Worm (Caenorhabditis elegans): ENCODE measurements around the gene D2024.1.
"Not testable (repeated sequence)": the region's sequence is repeated elsewhere in the genome, so short reads cannot be mapped to it uniquely, and the experiment has no call there.

D2024.1 gene

DNA sequence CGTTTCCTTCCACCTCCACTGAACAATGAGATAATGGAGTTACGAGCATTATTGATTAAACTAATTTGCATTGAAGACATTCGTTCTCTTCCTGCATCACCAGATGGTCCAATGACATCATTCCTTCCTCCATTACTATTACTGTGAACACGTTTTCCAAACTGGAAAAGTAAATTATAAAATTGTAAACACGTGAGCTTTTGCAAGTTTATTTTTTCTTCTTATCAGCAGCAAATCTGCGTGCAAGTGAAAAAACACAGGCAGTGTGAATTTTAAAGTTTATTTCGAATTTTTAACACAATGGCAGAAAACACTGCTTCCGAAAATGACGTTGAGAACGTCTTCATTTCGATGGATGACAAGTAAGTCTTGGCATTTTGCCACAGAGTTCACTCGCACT, at the start of gene D2024.1:
TSS of gene D2024.1 (plus strand) at position 301 of the 400 bp plus-strand sequence.
- TF ChIP-seq him-1, dao-5, W03F9.2 (tag; optimal IDR thresholded peaks at IDR 0.05): not testable (repeated sequence)

DNA sequence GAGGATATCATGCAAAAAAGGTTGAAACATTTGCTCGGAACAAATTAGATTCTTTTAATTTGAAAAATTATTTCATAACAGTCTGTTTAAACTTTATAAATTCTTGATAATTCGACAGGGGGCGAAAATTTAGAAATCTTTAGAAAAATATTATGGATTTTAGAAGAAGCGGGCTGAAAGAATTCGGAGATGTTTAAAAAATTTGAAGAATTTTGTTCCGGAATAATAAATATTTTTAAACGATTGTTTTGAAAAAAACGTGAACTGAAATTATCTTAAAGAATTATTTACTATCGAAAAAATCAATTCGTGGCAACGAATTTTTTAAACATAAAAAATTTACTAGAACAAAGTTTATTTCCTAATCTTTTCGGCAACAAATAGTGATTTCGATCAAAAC, 43.6 kb upstream of the D2024.1 start, which contains the start of gene R13A1.3:
TSS of gene R13A1.3 (plus strand) at position 301 of the 400 bp plus-strand sequence.
- no peak for TF ChIP-seq W03F9.2 (tag; optimal IDR thresholded peaks at IDR 0.05)
- no peak for TF ChIP-seq dao-5 (tag; optimal IDR thresholded peaks at IDR 0.05)
- TF ChIP-seq him-1 (tag; optimal IDR thresholded peaks at IDR 0.05) = no peak

DNA sequence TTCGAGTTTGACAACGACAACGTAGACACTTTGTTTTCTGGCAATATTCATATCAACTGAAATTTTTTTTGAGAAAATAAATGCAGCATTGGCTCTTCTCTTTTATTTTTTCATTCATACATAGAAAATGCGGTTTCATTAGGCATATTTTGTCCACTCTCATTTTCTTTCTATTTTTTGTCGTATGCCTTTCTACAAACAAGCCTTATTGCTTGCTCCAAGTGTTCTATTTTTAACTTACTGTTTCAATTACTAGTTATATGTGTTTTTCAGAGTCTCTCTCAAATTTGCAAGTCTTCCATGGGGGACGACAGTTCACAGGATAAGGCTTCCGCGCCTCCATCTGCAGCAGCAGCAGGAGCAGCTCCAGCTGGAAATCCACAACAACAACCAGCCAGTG, 41.4 kb upstream of the D2024.1 start, which contains the start of gene kcc-1:
TSS of gene kcc-1 (plus strand) at position 301 of the 400 bp plus-strand sequence.
- TF ChIP-seq dao-5 (tag; optimal IDR thresholded peaks at IDR 0.05) (no peak), him-1 (tag; optimal IDR thresholded peaks at IDR 0.05) (no peak), W03F9.2 (tag; optimal IDR thresholded peaks at IDR 0.05) (no peak)

DNA sequence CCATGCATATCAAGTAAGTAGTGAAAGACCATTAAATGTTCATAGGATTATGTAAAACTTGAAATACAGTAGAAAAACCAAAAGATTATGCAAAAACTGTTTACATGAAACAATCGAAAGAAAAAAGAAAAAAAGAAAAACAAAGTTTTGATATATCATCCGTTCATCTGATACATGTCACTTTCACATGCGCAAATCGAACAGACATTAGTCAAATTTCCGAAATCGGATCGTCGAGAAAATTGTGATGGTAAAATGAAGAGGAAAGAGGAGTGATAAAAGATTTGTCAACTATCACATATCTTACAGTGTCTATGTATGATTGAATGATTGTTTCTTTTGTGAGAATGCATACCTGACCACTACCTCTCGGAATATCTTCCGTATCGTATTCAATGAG, 38.4 kb upstream of the D2024.1 start:
- TF ChIP-seq W03F9.2 (tag; optimal IDR thresholded peaks at IDR 0.05) (no peak), him-1 (tag; optimal IDR thresholded peaks at IDR 0.05) (no peak), dao-5 (tag; optimal IDR thresholded peaks at IDR 0.05) (no peak)

DNA sequence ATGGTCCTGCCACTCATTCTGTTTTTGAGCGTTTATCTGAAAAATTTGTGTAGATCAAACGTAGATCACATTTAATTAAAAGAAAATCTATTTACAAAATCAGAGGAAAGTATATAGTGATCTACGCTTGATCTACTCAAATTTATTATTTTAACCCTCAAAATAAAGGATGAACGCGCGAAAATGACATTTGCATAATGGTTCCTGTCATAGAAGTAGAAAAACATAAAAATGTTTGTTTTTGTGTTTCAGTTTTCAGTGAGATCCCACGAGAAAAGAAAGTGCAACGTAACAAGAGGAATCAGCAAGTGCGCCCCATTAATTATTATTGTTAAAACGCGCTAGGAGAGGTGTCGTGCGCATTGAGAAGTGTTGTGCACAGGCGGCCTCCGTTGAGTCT, 36.0 kb upstream of the D2024.1 start:
- no peak for TF ChIP-seq W03F9.2 (tag; optimal IDR thresholded peaks at IDR 0.05)
- TF ChIP-seq dao-5 (tag; optimal IDR thresholded peaks at IDR 0.05) = no peak
- no peak for TF ChIP-seq him-1 (tag; optimal IDR thresholded peaks at IDR 0.05)

DNA sequence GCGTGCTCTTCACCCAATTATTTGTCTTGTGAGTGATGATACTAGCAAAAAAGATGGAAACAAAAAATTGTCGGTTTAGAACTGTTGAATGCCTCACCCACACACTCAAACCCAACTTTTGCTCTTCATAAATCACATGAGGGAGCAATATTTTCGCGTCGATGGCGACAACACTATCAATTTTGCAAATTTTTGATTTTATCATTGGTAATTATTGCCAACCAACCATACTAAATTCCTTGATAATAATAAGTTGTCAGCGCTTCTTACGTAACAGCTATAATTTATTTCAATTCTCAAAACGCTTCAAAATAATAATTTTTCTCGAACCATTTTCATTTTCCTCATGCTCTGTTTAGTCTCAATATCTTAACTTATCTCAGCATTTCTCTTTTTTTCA, 34.6 kb upstream of the D2024.1 start:
- TF ChIP-seq dao-5 (tag; optimal IDR thresholded peaks at IDR 0.05) (no peak), him-1 (tag; optimal IDR thresholded peaks at IDR 0.05) (no peak), W03F9.2 (tag; optimal IDR thresholded peaks at IDR 0.05) (no peak)

DNA sequence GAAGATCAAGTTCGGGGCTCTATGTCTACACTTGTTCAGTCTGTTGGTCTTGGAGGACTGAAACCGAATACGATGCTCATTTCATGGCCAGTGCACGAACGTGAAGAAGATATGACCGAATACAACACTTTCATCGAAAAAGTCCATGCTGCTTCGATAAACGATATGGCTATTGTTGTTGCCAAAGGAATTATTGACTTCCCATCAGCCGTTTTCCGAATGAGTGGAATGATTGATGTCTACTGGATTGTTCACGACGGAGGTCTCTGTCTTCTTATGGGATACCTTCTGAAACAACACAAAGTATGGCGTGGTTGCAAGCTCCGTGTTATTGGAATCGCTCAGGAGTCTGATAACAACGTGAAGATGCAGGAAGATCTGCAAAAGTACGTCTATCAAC, 31.1 kb upstream of the D2024.1 start:
- no peak for TF ChIP-seq dao-5 (tag; optimal IDR thresholded peaks at IDR 0.05)

DNA sequence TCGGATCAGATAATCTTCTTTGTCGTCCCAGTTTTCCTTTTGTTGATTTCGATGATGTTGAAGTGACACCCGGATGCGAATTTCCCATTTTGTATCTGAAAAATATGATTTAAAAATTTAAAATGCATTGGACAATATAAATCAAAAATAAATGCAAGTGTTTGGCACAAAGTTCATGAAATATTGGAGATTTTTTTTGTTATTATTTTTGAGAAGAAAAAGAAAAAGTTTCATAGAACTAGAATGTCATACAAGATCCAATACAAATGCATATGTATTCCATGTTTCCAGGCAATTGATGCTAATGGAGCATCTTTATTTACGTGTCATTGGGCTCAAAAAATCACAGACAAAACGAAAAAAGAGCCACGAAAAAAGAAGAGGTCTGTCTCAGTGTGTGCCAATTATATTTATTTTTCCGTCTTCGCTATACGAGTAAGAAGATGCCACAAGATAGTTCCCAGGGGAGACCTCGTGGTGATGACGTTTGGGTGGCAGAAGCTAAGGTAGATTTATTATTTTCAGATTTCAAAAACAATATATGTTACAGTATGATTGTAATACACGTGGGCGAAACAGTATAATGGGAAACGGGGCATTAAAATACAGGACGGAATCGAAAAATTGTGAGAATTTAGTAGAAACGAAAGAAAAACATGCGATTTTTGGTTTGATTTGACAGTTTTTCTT, 27.8 kb upstream of the D2024.1 start, which contains the start of the genes glb-23 and R13A1.1:
TSS of gene glb-23 (minus strand) at position 101 of the 690 bp plus-strand sequence.
TSS of gene R13A1.1 (plus strand) at position 640 of the 690 bp plus-strand sequence.
- no peak for TF ChIP-seq him-1 (tag; optimal IDR thresholded peaks at IDR 0.05)
- TF ChIP-seq dao-5 (tag; optimal IDR thresholded peaks at IDR 0.05) = no peak
- no peak for TF ChIP-seq W03F9.2 (tag; optimal IDR thresholded peaks at IDR 0.05)

DNA sequence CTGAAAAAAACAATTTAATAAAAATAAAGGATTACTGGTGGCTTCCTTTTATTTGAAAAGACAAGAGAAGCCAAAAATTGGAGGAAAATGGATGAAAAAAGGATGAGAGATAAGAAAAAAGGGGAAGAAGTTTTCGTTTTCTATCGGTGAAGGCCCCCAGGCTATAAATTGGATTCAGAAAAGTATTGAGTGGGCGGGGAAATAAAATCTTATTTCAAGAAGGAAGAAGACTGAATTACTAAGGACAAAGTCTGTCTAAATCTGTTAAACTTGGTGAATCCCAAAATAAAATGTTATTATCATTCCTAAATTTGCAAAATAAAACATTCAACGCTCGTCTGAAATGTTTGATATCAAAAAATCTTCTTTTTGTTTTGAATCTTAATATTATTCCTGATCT, 25.3 kb upstream of the D2024.1 start:
- TF ChIP-seq W03F9.2 (tag; optimal IDR thresholded peaks at IDR 0.05) (no peak), him-1 (tag; optimal IDR thresholded peaks at IDR 0.05) (no peak), dao-5 (tag; optimal IDR thresholded peaks at IDR 0.05) (no peak)

DNA sequence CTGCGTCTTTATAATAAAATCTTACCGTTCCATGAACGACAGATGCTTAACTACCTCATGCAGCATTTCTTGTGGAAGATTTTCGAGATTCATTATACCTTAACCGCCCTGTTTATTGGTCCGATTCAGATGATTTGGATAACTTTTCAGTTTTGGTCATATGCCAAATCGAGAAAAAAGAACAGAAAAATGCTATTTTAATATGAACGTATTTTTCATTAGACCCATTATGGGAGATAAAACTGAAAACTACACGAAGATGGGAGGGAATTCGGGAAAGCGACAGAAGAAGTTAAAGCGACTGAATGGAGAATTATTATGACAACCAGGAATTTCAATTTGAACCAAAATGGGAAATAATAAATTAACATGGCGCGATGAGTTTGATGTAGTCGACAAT, 20.3 kb upstream of the D2024.1 start, which contains the start of gene R13A1.10:
TSS of gene R13A1.10 (minus strand) at position 101 of the 400 bp plus-strand sequence.
- no peak for TF ChIP-seq him-1 (tag; optimal IDR thresholded peaks at IDR 0.05)
- no peak for TF ChIP-seq W03F9.2 (tag; optimal IDR thresholded peaks at IDR 0.05)
- TF ChIP-seq dao-5 (tag; optimal IDR thresholded peaks at IDR 0.05) = no peak

DNA sequence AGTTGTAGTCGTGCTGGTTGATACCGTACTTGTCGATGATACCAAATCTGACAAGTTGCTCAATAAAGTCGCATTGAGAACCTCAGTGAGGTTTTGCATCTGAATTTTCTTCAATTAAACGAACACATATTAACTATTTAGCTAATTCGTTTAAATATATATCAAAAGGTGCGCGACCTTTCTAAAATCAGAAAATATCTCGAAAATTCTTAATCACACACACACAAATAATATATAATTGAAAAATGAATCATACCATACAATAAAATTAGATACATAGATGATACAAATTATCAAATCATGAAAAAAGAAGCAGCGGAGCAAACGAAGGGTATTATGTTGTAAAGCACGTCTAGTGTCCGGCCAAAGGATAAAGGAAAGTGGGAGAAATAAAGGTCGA, 19.1 kb upstream of the D2024.1 start, which contains the start of gene D2024.5:
TSS of gene D2024.5 (minus strand) at position 101 of the 400 bp plus-strand sequence.
- TF ChIP-seq him-1 (tag; optimal IDR thresholded peaks at IDR 0.05) = no peak
- TF ChIP-seq dao-5 (tag; optimal IDR thresholded peaks at IDR 0.05) = no peak
- no peak for TF ChIP-seq W03F9.2 (tag; optimal IDR thresholded peaks at IDR 0.05)

DNA sequence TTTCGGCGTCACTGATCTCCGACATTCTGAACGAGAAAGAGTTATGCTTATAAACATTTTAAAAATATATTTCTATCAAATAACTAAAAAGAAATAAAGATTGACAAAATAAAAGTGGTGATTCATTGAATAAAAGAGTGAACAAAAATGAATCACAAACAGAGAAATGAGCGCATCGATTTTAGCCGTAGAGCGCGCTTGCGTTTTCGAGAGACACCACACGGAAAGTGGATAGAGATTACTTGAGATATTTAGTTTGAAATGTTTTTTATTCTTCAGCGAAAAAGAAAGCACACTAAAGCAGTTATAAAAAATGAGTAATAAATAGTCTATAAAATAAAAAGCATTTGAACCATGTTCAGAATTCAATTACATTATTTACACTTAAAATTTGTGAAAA, 17.1 kb upstream of the D2024.1 start, which contains the start of gene cap-1:
TSS of gene cap-1 (minus strand) at position 26 of the 400 bp plus-strand sequence.
- TF ChIP-seq W03F9.2 (tag; optimal IDR thresholded peaks at IDR 0.05) (peak; percentile 91), dao-5 (tag; optimal IDR thresholded peaks at IDR 0.05) (no peak), him-1 (tag; optimal IDR thresholded peaks at IDR 0.05) (no peak)

DNA sequence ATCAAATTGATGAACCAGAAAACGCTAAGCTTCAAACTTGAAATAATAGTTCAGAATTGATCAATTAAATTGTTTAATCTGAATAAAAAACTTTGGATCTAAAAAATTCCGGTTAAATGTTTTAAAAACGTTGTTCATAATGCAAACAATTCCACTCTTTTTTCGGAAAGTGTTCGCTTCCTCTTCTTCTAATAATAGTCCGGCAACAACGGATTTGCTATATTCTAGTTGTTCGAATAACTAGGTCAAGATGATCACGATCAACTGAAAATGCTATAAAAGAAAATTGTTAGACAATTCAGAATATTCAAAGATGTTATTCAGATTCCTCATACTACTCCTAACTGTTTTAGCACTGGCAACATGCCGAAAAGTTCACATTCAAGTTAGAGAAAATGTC, 16.4 kb upstream of the D2024.1 start, which contains the start of gene D2024.4:
TSS of gene D2024.4 (plus strand) at position 301 of the 400 bp plus-strand sequence.
- TF ChIP-seq dao-5 (tag; optimal IDR thresholded peaks at IDR 0.05) (no peak), W03F9.2 (tag; optimal IDR thresholded peaks at IDR 0.05) (no peak), him-1 (tag; optimal IDR thresholded peaks at IDR 0.05) (no peak)

DNA sequence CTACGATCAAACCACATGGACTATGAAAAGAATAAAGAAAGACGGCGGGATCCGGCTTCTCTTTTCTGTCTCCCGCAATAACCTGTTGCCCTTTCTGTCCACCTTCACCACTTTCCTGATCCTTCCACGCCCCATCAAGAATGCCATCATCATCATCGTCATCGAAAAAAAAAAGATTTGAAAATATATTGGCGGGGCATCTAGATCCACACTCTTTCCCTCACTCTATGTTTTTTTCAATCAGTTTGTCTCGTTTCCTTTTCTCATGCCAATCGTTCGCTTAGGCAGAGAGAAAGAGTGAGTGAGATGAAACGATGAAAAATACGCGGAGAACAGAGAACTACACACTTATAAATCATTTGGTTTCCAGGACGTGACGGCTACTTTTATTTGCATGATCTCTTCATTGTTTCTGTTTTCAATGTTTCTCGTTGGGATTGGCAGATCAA, 13.8 kb upstream of the D2024.1 start:
- TF ChIP-seq him-1 (tag; optimal IDR thresholded peaks at IDR 0.05) (no peak), dao-5 (tag; optimal IDR thresholded peaks at IDR 0.05) (no peak), W03F9.2 (tag; optimal IDR thresholded peaks at IDR 0.05) (no peak)
